Worm (Caenorhabditis elegans): ENCODE measurements around the gene T25B9.4.

DNA sequence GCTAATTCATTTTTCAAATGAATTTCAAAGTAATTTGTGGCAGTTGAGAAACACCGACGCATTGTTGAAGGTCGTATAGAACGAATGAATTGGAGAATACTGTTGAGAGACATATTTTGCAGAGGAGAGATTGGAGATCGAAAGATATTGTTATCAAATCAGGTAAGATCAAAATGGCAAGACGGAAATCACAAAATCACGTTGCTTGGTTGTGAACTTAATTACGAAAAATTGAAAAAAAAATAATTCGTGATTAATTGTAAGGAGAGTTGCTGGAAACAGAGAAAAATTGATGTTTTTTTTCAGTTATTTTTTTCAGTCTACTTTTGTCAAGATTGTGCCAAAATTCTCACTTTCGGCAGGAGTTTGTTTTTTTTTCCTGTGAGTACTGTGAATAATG lies 7.5 kb downstream of the T25B9.4 start, which contains the start of gene T25B9.1:
- TF ChIP-seq ama-1 (optimal IDR thresholded peaks at IDR 0.05) (no peak), ceh-36 (tag; optimal IDR thresholded peaks at IDR 0.05) (no peak), aly-1 (tag; optimal IDR thresholded peaks at IDR 0.05) (no peak), tra-4 (tag; optimal IDR thresholded peaks at IDR 0.05) (no peak), B0310.2 (tag; optimal IDR thresholded peaks at IDR 0.05) (no peak), pes-1 (GFP tag; IDR thresholded peaks at IDR 0.05) (no peak), hnd-1 (tag; optimal IDR thresholded peaks at IDR 0.05) (no peak), scrt-1 (GFP tag; IDR thresholded peaks at IDR 0.05) (no peak), tbx-37 (GFP tag; conservative IDR thresholded peaks at IDR 0.05) (no peak), hmbx-1 (tag; optimal IDR thresholded peaks at IDR 0.05) (no peak), F13C5.2 (tag; optimal IDR thresholded peaks at IDR 0.05) (no peak), tbx-11 (GFP tag; IDR thresholded peaks at IDR 0.05) (no peak), flt-1 (GFP tag; IDR thresholded peaks at IDR 0.05) (no peak)
